Fruit fly (Drosophila melanogaster) whole organism, pupa: ENCODE results near the gene gny.
A peak's percentile ranks its signal among the peaks of the same experiment; 100 is the strongest.

Experiments
- CG10348 ChIP-seq: fragments of 200-800 bp; sonication (Bioruptor generic); IDR thresholded peaks from 2 replicates; pipeline ENCODE4 v1.3.6; 2022; ENCODE audit warnings: missing biosample characterization, missing genetic modification characterization
- CG12605 ChIP-seq: fragments of 200-800 bp; sonication (Bioruptor generic); IDR thresholded peaks from 2 replicates; pipeline ENCODE4 v1.3.6; 2022; ENCODE audit warnings: missing biosample characterization, missing genetic modification characterization
- CG13204 ChIP-seq: fragments of 200-800 bp; sonication (Bioruptor generic); optimal IDR thresholded peaks from 2 replicates; lab custom pipeline; 2018; ENCODE audit warnings: missing biosample characterization, mild to moderate bottlenecking, missing genetic modification characterization, moderate library complexity
- CG14655 ChIP-seq: fragments of 200-800 bp; sonication (Bioruptor generic); optimal IDR thresholded peaks from 3 replicates; lab custom pipeline; 2017; ENCODE audit warnings: mild to moderate bottlenecking, missing biosample characterization, missing genetic modification reagents, missing genetic modification characterization
- CG15710 ChIP-seq: fragments of 200-800 bp; sonication (Bioruptor generic); optimal IDR thresholded peaks from 2 replicates; lab custom pipeline; 2018; ENCODE audit warnings: missing biosample characterization, mild to moderate bottlenecking, missing genetic modification characterization, moderate library complexity
- CG17806 ChIP-seq: fragments of 200-800 bp; sonication (Bioruptor generic); optimal IDR thresholded peaks from 2 replicates; lab custom pipeline; 2018; ENCODE audit warnings: missing biosample characterization, mild to moderate bottlenecking, missing genetic modification characterization, moderate library complexity
- CG32121 ChIP-seq: fragments of 200-800 bp; sonication (Bioruptor generic); IDR thresholded peaks from 2 replicates; pipeline ENCODE4 v1.3.6; 2022; ENCODE audit warnings: missing biosample characterization, missing genetic modification characterization
- CG34367 ChIP-seq: fragments of 200-800 bp; sonication (Bioruptor generic); optimal IDR thresholded peaks from 2 replicates; lab custom pipeline; 2018; ENCODE audit warnings: missing biosample characterization, mild to moderate bottlenecking, missing genetic modification characterization
- CG4496 ChIP-seq: fragments of 200-800 bp; sonication (Bioruptor generic); IDR thresholded peaks from 3 replicates; pipeline ENCODE4 v1.3.6; 2022; ENCODE audit warnings: missing biosample characterization, missing genetic modification characterization
- CG8159 ChIP-seq: fragments of 200-800 bp; sonication (Bioruptor generic); optimal IDR thresholded peaks from 3 replicates; lab custom pipeline; 2018; ENCODE audit warnings: missing biosample characterization, mild to moderate bottlenecking, missing genetic modification characterization, moderate library complexity
- CG8301 ChIP-seq: fragments of 200-800 bp; sonication (Bioruptor generic); optimal IDR thresholded peaks from 2 replicates; lab custom pipeline; 2018; ENCODE audit warnings: missing biosample characterization, mild to moderate bottlenecking, missing genetic modification characterization
- CG9948 ChIP-seq: fragments of 200-800 bp; sonication (Bioruptor generic); optimal IDR thresholded peaks from 2 replicates; lab custom pipeline; 2018; ENCODE audit warnings: missing biosample characterization, mild to moderate bottlenecking, missing genetic modification characterization, moderate library complexity
- D1 ChIP-seq: fragments of 200-800 bp; sonication (Bioruptor generic); optimal IDR thresholded peaks from 2 replicates; lab custom pipeline; 2018; ENCODE audit warnings: missing biosample characterization, mild to moderate bottlenecking, missing genetic modification characterization, moderate library complexity
- EcR ChIP-seq: fragments of 200-800 bp; sonication (Bioruptor generic); optimal IDR thresholded peaks from 3 replicates; lab custom pipeline; 2019; ENCODE audit warnings: missing biosample characterization, missing genetic modification characterization, mild to moderate bottlenecking, moderate library complexity, missing genetic modification reagents
- Ets98B ChIP-seq: fragments of 200-800 bp; sonication (Bioruptor generic); IDR thresholded peaks from 2 replicates; pipeline ENCODE4 v1.3.6; 2022; ENCODE audit warnings: missing biosample characterization, missing genetic modification characterization
- Pif1A ChIP-seq: fragments of 200-800 bp; sonication (Bioruptor generic); optimal IDR thresholded peaks from 3 replicates; lab custom pipeline; 2016; ENCODE audit warnings: missing biosample characterization, missing genetic modification characterization
- Pif1B ChIP-seq: fragments of 200-800 bp; sonication (Bioruptor generic); optimal IDR thresholded peaks from 3 replicates; lab custom pipeline; 2016; ENCODE audit warnings: missing biosample characterization, missing genetic modification characterization
- Snoo ChIP-seq: fragments of 200-800 bp; sonication (Bioruptor generic); optimal IDR thresholded peaks from 3 replicates; lab custom pipeline; 2017; ENCODE audit warnings: missing biosample characterization, mild to moderate bottlenecking, missing genetic modification characterization, inconsistent platforms
- fd96Ca ChIP-seq: fragments of 200-800 bp; sonication (Bioruptor generic); IDR thresholded peaks from 3 replicates; pipeline ENCODE4 v1.3.6; 2022; ENCODE audit warnings: missing biosample characterization, missing genetic modification characterization
- gl ChIP-seq: fragments of 200-800 bp; sonication (Bioruptor generic); optimal IDR thresholded peaks from 2 replicates; lab custom pipeline; 2018; ENCODE audit warnings: missing biosample characterization, mild to moderate bottlenecking, missing genetic modification characterization
- rn ChIP-seq: fragments of 200-800 bp; sonication (Bioruptor generic); IDR thresholded peaks from 2 replicates; pipeline ENCODE4 v1.3.6; 2022; ENCODE audit warnings: missing biosample characterization, missing genetic modification characterization

gny gene

dm6 chr2L:10396488-10396824, 16.6 kb downstream of the gny start, which contains the start of gene Cnot4:
Cnot4 (plus strand) TSS chr2L:10396716.
- TF ChIP-seq CG4496 (GFP tag; lab: Robert Waterston, UW) (no peak), Pif1A (GFP tag; lab: Kevin White, UChicago) (no peak), D1 (no peak), Snoo (tag; lab: Kevin White, UChicago) (no peak), Ets98B (GFP tag; lab: Robert Waterston, UW) (no peak), CG12605 (GFP tag; lab: Robert Waterston, UW) (no peak), rn (GFP tag; lab: Robert Waterston, UW) (no peak), CG9948 (tag; lab: Kevin White, UChicago) (no peak), fd96Ca (GFP tag; lab: Robert Waterston, UW) (no peak), CG13204 (no peak), CG34367 (tag; lab: Kevin White, UChicago) (no peak)

DNA sequence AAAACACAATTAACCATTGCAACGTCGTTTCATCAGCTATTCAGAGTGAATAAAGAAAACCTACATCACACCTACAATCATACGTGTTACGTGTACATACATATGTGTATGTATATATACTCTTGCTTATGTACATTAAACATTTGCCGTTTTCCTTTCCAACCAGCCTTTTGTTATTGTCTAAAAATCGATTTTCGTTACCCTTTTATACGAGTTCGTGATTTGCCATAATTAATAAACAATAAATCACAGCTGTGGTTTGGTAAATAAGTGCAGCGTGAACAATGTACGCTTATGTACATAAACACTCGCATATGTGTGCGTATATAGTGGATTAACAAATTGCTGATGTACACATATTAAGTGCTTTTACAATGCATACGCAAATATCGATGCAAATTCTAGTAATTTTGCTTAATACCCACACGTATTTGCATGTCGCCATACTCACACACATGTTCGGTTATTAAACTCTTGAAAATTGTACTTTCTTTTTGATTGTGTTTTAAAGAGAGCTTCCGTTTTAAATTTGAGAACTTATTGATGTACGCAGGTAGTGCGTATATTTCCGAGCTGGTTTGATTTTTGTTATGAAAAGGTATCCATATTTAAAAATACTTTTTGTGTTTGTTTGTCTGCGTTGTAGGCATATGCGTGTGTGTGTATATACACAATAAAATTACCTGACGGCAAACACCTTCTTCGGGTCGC, 17.1 kb downstream of the gny start:
- TF ChIP-seq CG4496 (GFP tag; lab: Robert Waterston, UW) = no peak
- TF ChIP-seq Pif1A (GFP tag; lab: Kevin White, UChicago) = no peak
- TF ChIP-seq CG17806 (tag; lab: Kevin White, UChicago) = no peak
- no peak for TF ChIP-seq CG34367 (tag; lab: Kevin White, UChicago)
- no peak for TF ChIP-seq CG8159 (tag; lab: Kevin White, UChicago)
- no peak for TF ChIP-seq CG8301 (tag; lab: Kevin White, UChicago)
- peak; percentile 28 for TF ChIP-seq Pif1B (GFP tag; lab: Kevin White, UChicago)
- peak; percentile 41 for TF ChIP-seq EcR (GFP tag; lab: Kevin White, UChicago)
- TF ChIP-seq rn (GFP tag; lab: Robert Waterston, UW) = no peak
- TF ChIP-seq CG12605 (GFP tag; lab: Robert Waterston, UW) = no peak

DNA sequence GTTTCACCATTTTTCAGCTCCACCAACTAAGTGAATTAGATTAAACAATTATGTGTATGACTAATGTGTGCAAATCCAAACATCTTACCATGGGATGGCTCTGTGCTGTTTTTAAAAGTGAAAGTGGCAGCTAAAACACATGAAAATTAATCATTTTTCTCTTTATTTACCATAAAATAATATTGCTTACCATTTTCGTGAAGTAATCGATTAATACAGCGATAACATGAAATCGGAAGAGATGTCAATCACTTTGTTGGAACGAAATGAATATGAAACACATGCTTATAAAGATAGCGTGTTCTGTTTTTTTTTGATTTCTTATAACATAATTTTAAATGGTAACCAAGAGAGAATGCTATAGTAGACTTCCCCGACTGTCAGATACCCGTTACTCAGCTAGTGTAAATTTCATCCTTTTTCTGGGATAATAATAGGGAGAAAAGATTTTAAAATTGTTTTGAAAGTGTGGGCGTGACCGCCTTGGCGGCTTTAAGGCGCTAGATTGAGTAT, 24.0 kb downstream of the gny start:
- TF ChIP-seq EcR (GFP tag; lab: Kevin White, UChicago) (no peak), Ets98B (GFP tag; lab: Robert Waterston, UW) (no peak), Pif1B (GFP tag; lab: Kevin White, UChicago) (no peak), CG32121 (GFP tag; lab: Robert Waterston, UW) (no peak), CG9948 (tag; lab: Kevin White, UChicago) (no peak), CG4496 (GFP tag; lab: Robert Waterston, UW) (no peak), CG8159 (tag; lab: Kevin White, UChicago) (no peak), CG13204 (no peak), CG8301 (tag; lab: Kevin White, UChicago) (no peak), CG34367 (tag; lab: Kevin White, UChicago) (no peak), CG14655 (no peak), CG15710 (tag; lab: Kevin White, UChicago) (no peak)

dm6 chr2L:10405008-10405654, 25.2 kb downstream of the gny start, which contains the start of the genes CG17768, LSm-4 and Ir31a:
CG17768 (minus strand) TSS chr2L:10405203.
LSm-4 (minus strand) TSS chr2L:10405203.
Ir31a (plus strand) TSS chr2L:10405565.
- no peak for TF ChIP-seq CG12605 (GFP tag; lab: Robert Waterston, UW)
- no peak for TF ChIP-seq Snoo (tag; lab: Kevin White, UChicago)
- TF ChIP-seq EcR (GFP tag; lab: Kevin White, UChicago) = no peak
- TF ChIP-seq CG4496 (GFP tag; lab: Robert Waterston, UW) = no peak
- no peak for TF ChIP-seq CG8159 (tag; lab: Kevin White, UChicago)
- no peak for TF ChIP-seq CG32121 (GFP tag; lab: Robert Waterston, UW)
- TF ChIP-seq D1 = no peak
- TF ChIP-seq CG34367 (tag; lab: Kevin White, UChicago) = no peak
- TF ChIP-seq, all 21 proteins: peak for 0

dm6 chr2L:10408122-10408576, 28.2 kb downstream of the gny start, which contains the start of the genes Ip259 and RpS27A:
Ip259 (plus strand) TSS chr2L:10408352.
RpS27A (plus strand) TSS chr2L:10408352.
- TF ChIP-seq CG8301 (tag; lab: Kevin White, UChicago) (no peak), gl (peak; percentile 52), EcR (GFP tag; lab: Kevin White, UChicago) (no peak), Ets98B (GFP tag; lab: Robert Waterston, UW) (no peak), CG14655 (no peak), CG13204 (no peak), D1 (no peak), CG10348 (GFP tag; lab: Robert Waterston, UW) (no peak), fd96Ca (GFP tag; lab: Robert Waterston, UW) (no peak), CG9948 (tag; lab: Kevin White, UChicago) (no peak), CG17806 (tag; lab: Kevin White, UChicago) (peak; percentile 20), CG8159 (tag; lab: Kevin White, UChicago) (no peak), Pif1B (GFP tag; lab: Kevin White, UChicago) (no peak), Snoo (tag; lab: Kevin White, UChicago) (peak; percentile 85), Pif1A (GFP tag; lab: Kevin White, UChicago) (no peak), rn (GFP tag; lab: Robert Waterston, UW) (no peak), CG32121 (GFP tag; lab: Robert Waterston, UW) (peak; percentile 50; the same call in 1 of the 2 replicates), CG15710 (tag; lab: Kevin White, UChicago) (peak; percentile 62), CG34367 (tag; lab: Kevin White, UChicago) (peak; percentile 67), CG12605 (GFP tag; lab: Robert Waterston, UW) (no peak), CG4496 (GFP tag; lab: Robert Waterston, UW) (peak; percentile 83; the same call in 2 of the 3 replicates)
